Worm (Caenorhabditis elegans) whole organism, early embryonic: ENCODE results near the gene daf-2.

Experiments
- B0310.2 ChIP-seq: sonication (generic microtip); optimal IDR thresholded peaks from 2 replicates; lab custom pipeline; 2016; ENCODE audit warnings: mild to moderate bottlenecking, missing genetic modification characterization, missing compliant biosample characterization
- F13C5.2 ChIP-seq: sonication (generic microtip); optimal IDR thresholded peaks from 2 replicates; lab custom pipeline; 2017; ENCODE audit warnings: mild to moderate bottlenecking, missing genetic modification characterization, inconsistent platforms, missing compliant biosample characterization
- aly-1 ChIP-seq: sonication (generic microtip); optimal IDR thresholded peaks from 2 replicates; lab custom pipeline; 2016; ENCODE audit warnings: missing genetic modification characterization, missing compliant biosample characterization
- ama-1 ChIP-seq: fragments of 150-350 bp; optimal IDR thresholded peaks from 2 replicates; lab custom pipeline; 2014
- ceh-13 ChIP-seq: fragments of 200-800 bp; sonication (Bioruptor generic); optimal IDR thresholded peaks from 2 replicates; lab custom pipeline; 2018; ENCODE audit warnings: mild to moderate bottlenecking, missing genetic modification characterization, missing compliant biosample characterization
- ceh-36 ChIP-seq: sonication (generic microtip); optimal IDR thresholded peaks from 2 replicates; lab custom pipeline; 2016; ENCODE audit warnings: missing genetic modification characterization, inconsistent platforms, missing compliant biosample characterization
- ets-7 ChIP-seq: sonication (generic microtip); optimal IDR thresholded peaks from 2 replicates; lab custom pipeline; 2016; ENCODE audit warnings: missing genotype, missing genetic modification characterization, missing compliant biosample characterization
- flt-1 ChIP-seq: fragments of 200-800 bp; sonication (Bioruptor generic); IDR thresholded peaks from 2 replicates; pipeline ENCODE4 v1.3.6; 2022; ENCODE audit warnings: missing genetic modification characterization, missing compliant biosample characterization
- hmbx-1 ChIP-seq: sonication (generic microtip); optimal IDR thresholded peaks from 2 replicates; lab custom pipeline; 2016; ENCODE audit warnings: mild to moderate bottlenecking, missing genetic modification characterization, missing compliant biosample characterization
- hmg-4 ChIP-seq: fragments of 200-800 bp; sonication (Bioruptor generic); optimal IDR thresholded peaks from 2 replicates; lab custom pipeline; 2018; ENCODE audit warnings: mild to moderate bottlenecking, missing genetic modification characterization, missing compliant biosample characterization
- hnd-1 ChIP-seq: sonication (generic microtip); optimal IDR thresholded peaks from 2 replicates; lab custom pipeline; 2016; ENCODE audit warnings: missing genetic modification characterization, missing compliant biosample characterization
- pes-1 ChIP-seq: fragments of 200-800 bp; sonication (Bioruptor generic); IDR thresholded peaks from 2 replicates; pipeline ENCODE4 v1.3.6; 2022; ENCODE audit warnings: missing genetic modification reagents, missing genetic modification characterization, missing compliant biosample characterization
- scrt-1 ChIP-seq: fragments of 200-800 bp; sonication (Bioruptor generic); IDR thresholded peaks from 2 replicates; pipeline ENCODE4 v1.3.6; 2022; ENCODE audit warnings: missing genetic modification characterization, missing compliant biosample characterization
- sea-1 ChIP-seq: fragments of 200-800 bp; sonication (Bioruptor generic); conservative IDR thresholded peaks from 2 replicates; pipeline ENCODE4 v1.3.6; 2022; ENCODE audit warnings: missing genetic modification characterization, missing compliant biosample characterization
- tbx-11 ChIP-seq: fragments of 200-800 bp; sonication (Bioruptor generic); IDR thresholded peaks from 2 replicates; pipeline ENCODE4 v1.3.6; 2022; ENCODE audit warnings: missing genetic modification characterization, missing compliant biosample characterization
- tbx-37 ChIP-seq: fragments of 200-800 bp; sonication (Bioruptor generic); conservative IDR thresholded peaks from 2 replicates; pipeline ENCODE4 v1.3.6; 2022; ENCODE audit warnings: missing genetic modification reagents, missing genetic modification characterization, missing compliant biosample characterization
- tra-4 ChIP-seq: sonication (generic microtip); optimal IDR thresholded peaks from 2 replicates; lab custom pipeline; 2017; ENCODE audit warnings: missing genetic modification characterization, missing compliant biosample characterization

daf-2 gene

ce11 chrIII:3040735-3041439, at the start of gene daf-2:
Gene daf-2, minus strand, starts transcription at chrIII:3040846.
- no peak for TF ChIP-seq flt-1 (GFP tag; lab: Robert Waterston, UW)
- TF ChIP-seq B0310.2 (tag; lab: Kevin White, UChicago): no peak
- TF ChIP-seq ama-1: no peak
- no peak for TF ChIP-seq ceh-36 (tag; lab: Kevin White, UChicago)
- TF ChIP-seq hmg-4 (GFP tag; lab: Kevin White, UChicago): no peak

- TF ChIP-seq flt-1 (GFP tag; lab: Robert Waterston, UW) (no peak), ceh-13 (GFP tag; lab: Kevin White, UChicago) (no peak), tra-4 (tag; lab: Kevin White, UChicago) (no peak), scrt-1 (GFP tag; lab: Robert Waterston, UW) (no peak), aly-1 (no peak), tbx-37 (GFP tag; lab: Robert Waterston, UW) (no peak), ets-7 (tag; lab: Kevin White, UChicago) (no peak), ama-1 (no peak)
These were observed 45.8 kb upstream of the daf-2 start, which contains the start of gene sft-1 for ce11 chrIII:3086471-3086870. Gene sft-1, plus strand, starts transcription at chrIII:3086671.

ce11 chrIII:3070026-3070573, 29.5 kb upstream of the daf-2 start, which contains the start of gene H06I04.3:
Gene H06I04.3, plus strand, starts transcription at chrIII:3070523.
- peak; percentile 35 for TF ChIP-seq F13C5.2
- no peak for TF ChIP-seq hmbx-1 (tag; lab: Kevin White, UChicago)
- TF ChIP-seq hnd-1 (tag; lab: Kevin White, UChicago): no peak
- TF ChIP-seq aly-1: no peak
- TF ChIP-seq hmg-4 (GFP tag; lab: Kevin White, UChicago): no peak
- no peak for TF ChIP-seq ceh-13 (GFP tag; lab: Kevin White, UChicago)
- no peak for TF ChIP-seq flt-1 (GFP tag; lab: Robert Waterston, UW)
- TF ChIP-seq ama-1: no peak

- TF ChIP-seq hnd-1 (tag; lab: Kevin White, UChicago): no peak
- TF ChIP-seq tbx-11: no peak
- no peak for TF ChIP-seq sea-1 (GFP tag; lab: Robert Waterston, UW)
- TF ChIP-seq ets-7 (tag; lab: Kevin White, UChicago): no peak
- TF ChIP-seq tbx-37 (GFP tag; lab: Robert Waterston, UW): no peak
- no peak for TF ChIP-seq hmbx-1 (tag; lab: Kevin White, UChicago)
- no peak for TF ChIP-seq F13C5.2
- no peak for TF ChIP-seq flt-1 (GFP tag; lab: Robert Waterston, UW)
- no peak for TF ChIP-seq tra-4 (tag; lab: Kevin White, UChicago)
- TF ChIP-seq pes-1: no peak
- TF ChIP-seq ceh-36 (tag; lab: Kevin White, UChicago): no peak
- no peak for TF ChIP-seq aly-1
These were observed 28.5 kb upstream of the daf-2 start for ce11 chrIII:3069101-3069500.

- TF ChIP-seq flt-1 (GFP tag; lab: Robert Waterston, UW) (no peak), sea-1 (GFP tag; lab: Robert Waterston, UW) (no peak), B0310.2 (tag; lab: Kevin White, UChicago) (no peak), tbx-37 (GFP tag; lab: Robert Waterston, UW) (no peak), F13C5.2 (peak; percentile 31), tra-4 (tag; lab: Kevin White, UChicago) (no peak)
These were observed 27.3 kb upstream of the daf-2 start, which contains the start of gene ubl-1 for ce11 chrIII:3067909-3068455. Gene ubl-1, plus strand, starts transcription at chrIII:3068310.

ce11 chrIII:3066769-3067168, 26.1 kb upstream of the daf-2 start:
- no peak for TF ChIP-seq F13C5.2
- TF ChIP-seq hnd-1 (tag; lab: Kevin White, UChicago): no peak
- TF ChIP-seq pes-1: no peak
- TF ChIP-seq sea-1 (GFP tag; lab: Robert Waterston, UW): no peak
- TF ChIP-seq ceh-36 (tag; lab: Kevin White, UChicago): no peak
- no peak for TF ChIP-seq tra-4 (tag; lab: Kevin White, UChicago)
- no peak for TF ChIP-seq ama-1
- TF ChIP-seq hmbx-1 (tag; lab: Kevin White, UChicago): no peak
- no peak for TF ChIP-seq ceh-13 (GFP tag; lab: Kevin White, UChicago)
- TF ChIP-seq tbx-37 (GFP tag; lab: Robert Waterston, UW): no peak
- TF ChIP-seq aly-1: no peak
- TF ChIP-seq B0310.2 (tag; lab: Kevin White, UChicago): no peak
- TF ChIP-seq ets-7 (tag; lab: Kevin White, UChicago): no peak
- TF ChIP-seq tbx-11: no peak
- no peak for TF ChIP-seq scrt-1 (GFP tag; lab: Robert Waterston, UW)
- TF ChIP-seq hmg-4 (GFP tag; lab: Kevin White, UChicago): no peak
- no peak for TF ChIP-seq flt-1 (GFP tag; lab: Robert Waterston, UW)

ce11 chrIII:3065876-3066509, 25.3 kb upstream of the daf-2 start:
- TF ChIP-seq B0310.2 (tag; lab: Kevin White, UChicago): no peak
- no peak for TF ChIP-seq hmg-4 (GFP tag; lab: Kevin White, UChicago)
- no peak for TF ChIP-seq sea-1 (GFP tag; lab: Robert Waterston, UW)
- no peak for TF ChIP-seq pes-1
- TF ChIP-seq ceh-36 (tag; lab: Kevin White, UChicago): no peak
- no peak for TF ChIP-seq tbx-37 (GFP tag; lab: Robert Waterston, UW)
- TF ChIP-seq ets-7 (tag; lab: Kevin White, UChicago): no peak
- no peak for TF ChIP-seq ceh-13 (GFP tag; lab: Kevin White, UChicago)
- TF ChIP-seq ama-1: no peak
- no peak for TF ChIP-seq hnd-1 (tag; lab: Kevin White, UChicago)
- no peak for TF ChIP-seq scrt-1 (GFP tag; lab: Robert Waterston, UW)
- no peak for TF ChIP-seq tbx-11
- no peak for TF ChIP-seq tra-4 (tag; lab: Kevin White, UChicago)
- TF ChIP-seq flt-1 (GFP tag; lab: Robert Waterston, UW): no peak
- TF ChIP-seq hmbx-1 (tag; lab: Kevin White, UChicago): no peak
- no peak for TF ChIP-seq aly-1
- no peak for TF ChIP-seq F13C5.2
